Worm (Caenorhabditis elegans) whole organism, late embryonic: Measurements from ENCODE around the gene R11H6.4.

Source experiments
- C38D4.7 ChIP-seq: fragments of 200-800 bp; sonication (Bioruptor generic); optimal IDR thresholded peaks from 2 replicates; lab custom pipeline; 2018; ENCODE audit warnings: mild to moderate bottlenecking, missing genetic modification characterization, moderate library complexity, missing compliant biosample characterization
- F13H6.1 ChIP-seq: sonication (generic microtip); optimal IDR thresholded peaks from 2 replicates; lab custom pipeline; 2016; ENCODE audit warnings: missing genetic modification characterization, missing compliant biosample characterization
- K02D7.2 ChIP-seq: sonication (generic microtip); optimal IDR thresholded peaks from 2 replicates; lab custom pipeline; 2017; ENCODE audit warnings: mild to moderate bottlenecking, missing genetic modification characterization, missing compliant biosample characterization
- K09A11.1 ChIP-seq: sonication (generic microtip); optimal IDR thresholded peaks from 2 replicates; lab custom pipeline; 2017; ENCODE audit warnings: antibody characterized with exemption, mild to moderate bottlenecking, missing genetic modification characterization, missing compliant biosample characterization; ENCODE audit not compliant: insufficient read depth
- ama-1 ChIP-seq: fragments of 150-350 bp; optimal IDR thresholded peaks from 2 replicates; lab custom pipeline; 2014
- ceh-18 ChIP-seq: sonication (generic microtip); optimal IDR thresholded peaks from 2 replicates; lab custom pipeline; 2016; ENCODE audit warnings: missing genetic modification characterization, missing compliant biosample characterization
- ceh-19 ChIP-seq: fragments of 200-800 bp; sonication (Bioruptor generic); optimal IDR thresholded peaks from 2 replicates; lab custom pipeline; 2018; ENCODE audit warnings: mild to moderate bottlenecking, missing genetic modification characterization, missing compliant biosample characterization
- ceh-2 ChIP-seq: sonication (generic microtip); optimal IDR thresholded peaks from 2 replicates; lab custom pipeline; 2016; ENCODE audit warnings: missing genotype, missing genetic modification characterization, missing compliant biosample characterization
- ceh-22 ChIP-seq: sonication (generic microtip); optimal IDR thresholded peaks from 2 replicates; lab custom pipeline; 2017; ENCODE audit warnings: missing biosample characterization, missing genetic modification characterization
- ceh-24 ChIP-seq: sonication (generic microtip); optimal IDR thresholded peaks from 2 replicates; lab custom pipeline; 2016; ENCODE audit warnings: mild to moderate bottlenecking, missing genetic modification characterization, missing compliant biosample characterization
- ceh-6 ChIP-seq: fragments of 200-800 bp; sonication (Bioruptor generic); optimal IDR thresholded peaks from 2 replicates; lab custom pipeline; 2018; ENCODE audit warnings: mild to moderate bottlenecking, missing genetic modification characterization, missing compliant biosample characterization
- ceh-9 ChIP-seq: sonication (generic microtip); optimal IDR thresholded peaks from 2 replicates; lab custom pipeline; 2016; ENCODE audit warnings: mild to moderate bottlenecking, missing genetic modification characterization, inconsistent platforms, missing compliant biosample characterization
- che-1 ChIP-seq: sonication (generic microtip); optimal IDR thresholded peaks from 2 replicates; lab custom pipeline; 2016; ENCODE audit warnings: mild to moderate bottlenecking, missing genetic modification characterization, missing compliant biosample characterization
- dve-1 ChIP-seq: sonication (generic microtip); optimal IDR thresholded peaks from 2 replicates; lab custom pipeline; 2017; ENCODE audit warnings: antibody characterized with exemption, mild to moderate bottlenecking, missing genetic modification characterization, missing compliant biosample characterization
- elt-2 ChIP-seq: sonication (generic microtip); optimal IDR thresholded peaks from 2 replicates; lab custom pipeline; 2016; ENCODE audit warnings: missing genetic modification reagents, missing genetic modification characterization, missing compliant biosample characterization
- elt-4 ChIP-seq: sonication (generic microtip); optimal IDR thresholded peaks from 2 replicates; lab custom pipeline; 2016; ENCODE audit warnings: missing genetic modification characterization, missing compliant biosample characterization
- eyg-1 ChIP-seq: sonication (generic microtip); optimal IDR thresholded peaks from 2 replicates; lab custom pipeline; 2016; ENCODE audit warnings: missing genotype, missing genetic modification characterization, missing compliant biosample characterization
- fkh-10 ChIP-seq: fragments of 150-350 bp; optimal IDR thresholded peaks from 2 replicates; lab custom pipeline; 2014; ENCODE audit warnings: missing biosample characterization, missing genetic modification reagents, missing genetic modification characterization
- fkh-6 ChIP-seq: sonication (generic microtip); optimal IDR thresholded peaks from 2 replicates; lab custom pipeline; 2016; ENCODE audit warnings: missing genetic modification characterization, missing compliant biosample characterization
- hlh-6 ChIP-seq: sonication (generic microtip); optimal IDR thresholded peaks from 2 replicates; lab custom pipeline; 2016; ENCODE audit warnings: missing genotype, missing genetic modification characterization, missing compliant biosample characterization
- lim-6 ChIP-seq: sonication (generic microtip); optimal IDR thresholded peaks from 2 replicates; lab custom pipeline; 2016; ENCODE audit warnings: missing genetic modification characterization, missing compliant biosample characterization
- mec-3 ChIP-seq: sonication (generic microtip); optimal IDR thresholded peaks from 2 replicates; lab custom pipeline; 2016; ENCODE audit warnings: borderline replicate concordance, missing genetic modification characterization, missing compliant biosample characterization
- nfya-1 ChIP-seq: sonication (generic microtip); optimal IDR thresholded peaks from 2 replicates; lab custom pipeline; 2017; ENCODE audit warnings: missing genetic modification characterization, mild to moderate bottlenecking, missing compliant biosample characterization, antibody characterized with exemption, moderate library complexity
- nhr-11 ChIP-seq: fragments of 150-350 bp; optimal IDR thresholded peaks from 2 replicates; lab custom pipeline; 2014; ENCODE audit warnings: missing biosample characterization, missing genetic modification characterization
- npax-4 ChIP-seq: sonication (generic microtip); optimal IDR thresholded peaks from 2 replicates; lab custom pipeline; 2016; ENCODE audit warnings: missing genetic modification characterization, missing compliant biosample characterization
- odd-2 ChIP-seq: sonication (generic microtip); optimal IDR thresholded peaks from 2 replicates; lab custom pipeline; 2017; ENCODE audit warnings: antibody characterized with exemption, mild to moderate bottlenecking, missing genetic modification characterization, missing compliant biosample characterization
- pag-3 ChIP-seq: sonication (generic microtip); optimal IDR thresholded peaks from 2 replicates; lab custom pipeline; 2016; ENCODE audit warnings: missing compliant biosample characterization, missing genetic modification characterization, borderline replicate concordance
- pha-4 ChIP-seq: fragments of 150-350 bp; optimal IDR thresholded peaks from 2 replicates; lab custom pipeline; 2018; ENCODE audit warnings: missing biosample characterization, missing genetic modification reagents, missing genetic modification characterization
- pros-1 ChIP-seq: fragments of 150-350 bp; optimal IDR thresholded peaks from 2 replicates; lab custom pipeline; 2014; ENCODE audit warnings: missing biosample characterization, missing genetic modification reagents, missing genetic modification characterization
- rnt-1 ChIP-seq: sonication (generic microtip); optimal IDR thresholded peaks from 2 replicates; lab custom pipeline; 2016; ENCODE audit warnings: missing genetic modification characterization, missing compliant biosample characterization
- sdc-2 ChIP-seq: sonication (generic microtip); optimal IDR thresholded peaks from 2 replicates; lab custom pipeline; 2016; ENCODE audit warnings: missing genotype, missing genetic modification characterization, missing compliant biosample characterization
- sox-2 ChIP-seq: fragments of 200-800 bp; sonication (Bioruptor generic); IDR thresholded peaks from 2 replicates; pipeline ENCODE4 v1.3.6; 2022; ENCODE audit warnings: missing genetic modification reagents, missing genetic modification characterization, missing compliant biosample characterization
- sox-4 ChIP-seq: sonication (generic microtip); optimal IDR thresholded peaks from 2 replicates; lab custom pipeline; 2017; ENCODE audit warnings: mild to moderate bottlenecking, missing genetic modification characterization, inconsistent platforms, missing compliant biosample characterization
- syd-9 ChIP-seq: sonication (generic microtip); optimal IDR thresholded peaks from 2 replicates; lab custom pipeline; 2016; ENCODE audit warnings: mild to moderate bottlenecking, missing genetic modification characterization, moderate library complexity, missing compliant biosample characterization
- tbx-2 ChIP-seq: sonication (generic microtip); optimal IDR thresholded peaks from 2 replicates; lab custom pipeline; 2016; ENCODE audit warnings: missing genetic modification characterization, missing compliant biosample characterization
- tbx-7 ChIP-seq: sonication (generic microtip); optimal IDR thresholded peaks from 2 replicates; lab custom pipeline; 2016; ENCODE audit warnings: missing genotype, missing genetic modification characterization, missing compliant biosample characterization
- ttx-3 ChIP-seq: sonication (generic microtip); optimal IDR thresholded peaks from 2 replicates; lab custom pipeline; 2016; ENCODE audit warnings: missing genetic modification reagents, missing genetic modification characterization, missing compliant biosample characterization
- unc-3 ChIP-seq, 2 experiments: fragments of 200-800 bp in 1 of 2; sonication (Bioruptor generic) in 1 of 2; sonication (generic microtip) in 1 of 2; conservative IDR thresholded peaks in 1 of 2; optimal IDR thresholded peaks in 1 of 2; 2 replicates each; pipeline versions ENCODE4 v1.3.6 to Lab custom; 2016 to 2022; ENCODE audit warnings: missing compliant biosample characterization in 2 of 2, missing genetic modification characterization in 2 of 2, missing genetic modification reagents in 1 of 2
- unc-55 ChIP-seq: sonication (generic microtip); optimal IDR thresholded peaks from 2 replicates; lab custom pipeline; 2017; ENCODE audit warnings: missing biosample characterization, missing genetic modification reagents, missing genetic modification characterization
- ztf-16 ChIP-seq: sonication (generic microtip); optimal IDR thresholded peaks from 2 replicates; lab custom pipeline; 2017; ENCODE audit warnings: missing genetic modification characterization, missing compliant biosample characterization

Gene R11H6.4

DNA sequence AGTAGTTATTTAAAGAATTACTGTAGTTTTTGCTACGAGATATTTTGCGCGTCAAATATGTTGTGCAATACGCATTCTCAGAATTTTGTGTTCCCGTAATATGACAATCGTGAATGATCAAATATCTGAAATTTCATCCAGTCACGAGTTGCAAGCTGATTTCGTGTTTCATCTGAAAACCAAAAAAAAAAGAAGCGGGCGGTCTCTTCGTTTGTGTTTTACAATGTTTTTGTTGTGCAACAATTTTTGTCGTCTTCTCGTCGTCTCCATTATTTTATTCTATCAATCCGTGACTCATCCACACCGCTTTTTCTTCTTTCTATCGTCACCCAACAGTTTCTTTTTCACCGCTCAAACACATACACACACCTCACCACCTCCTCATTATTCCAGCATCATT, at the start of gene R11H6.4:
Gene R11H6.4, plus strand, starts transcription at position 301 of the 400 bp plus-strand sequence.
- TF ChIP-seq mec-3 (tag; lab: Kevin White, UChicago) (no peak), K02D7.2 (no peak), ttx-3 (tag; lab: Kevin White, UChicago) (no peak), ceh-9 (tag; lab: Kevin White, UChicago) (no peak), ceh-18 (tag; lab: Kevin White, UChicago) (no peak), ceh-24 (tag; lab: Kevin White, UChicago) (no peak), C38D4.7 (GFP tag; lab: Kevin White, UChicago) (no peak), elt-4 (tag; lab: Kevin White, UChicago) (no peak), npax-4 (tag; lab: Kevin White, UChicago) (no peak), fkh-6 (no peak), sox-4 (tag; lab: Kevin White, UChicago) (no peak), ceh-6 (GFP tag; lab: Kevin White, UChicago) (no peak), unc-3 (GFP tag; conservative IDR thresholded peaks at IDR 0.05; lab: Robert Waterston, UW) (no peak), unc-3 (tag; optimal IDR thresholded peaks at IDR 0.05; lab: Kevin White, UChicago) (no peak), ceh-19 (GFP tag; lab: Kevin White, UChicago) (no peak), K09A11.1 (tag; lab: Kevin White, UChicago) (no peak), rnt-1 (tag; lab: Kevin White, UChicago) (no peak)

DNA sequence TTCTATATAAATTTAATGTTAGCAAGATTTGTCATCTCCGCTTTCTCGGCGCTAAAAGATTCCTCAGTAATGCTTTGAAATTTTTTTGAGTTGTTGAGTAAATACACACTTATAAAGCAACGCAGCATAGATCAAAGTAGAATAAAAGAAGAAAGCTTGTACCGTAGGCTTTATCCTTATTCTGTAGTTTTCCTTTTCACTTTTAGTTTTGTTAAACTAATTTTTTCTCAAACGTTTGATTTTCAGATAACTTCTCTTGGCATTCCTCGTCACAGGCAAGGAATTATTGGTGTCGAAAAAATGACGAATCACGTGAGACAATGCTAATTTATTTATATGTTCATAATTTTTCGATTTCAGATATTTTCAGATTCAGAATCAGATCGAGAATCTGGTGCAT, 47.2 kb upstream of the R11H6.4 start, which contains the start of gene C53A5.11:
Gene C53A5.11, plus strand, starts transcription at position 301 of the 400 bp plus-strand sequence.
- TF ChIP-seq ztf-16 = no peak
- no peak for TF ChIP-seq ceh-2 (tag; lab: Kevin White, UChicago)
- no peak for TF ChIP-seq eyg-1
- no peak for TF ChIP-seq fkh-10 (GFP tag; lab: Kevin White, UChicago)
- TF ChIP-seq elt-2 (tag; lab: Kevin White, UChicago) = no peak
- no peak for TF ChIP-seq che-1 (tag; lab: Kevin White, UChicago)
- TF ChIP-seq lim-6 (tag; lab: Kevin White, UChicago) = no peak
- TF ChIP-seq ceh-9 (tag; lab: Kevin White, UChicago) = no peak
- TF ChIP-seq sdc-2 = no peak
- TF ChIP-seq ceh-22 (tag; lab: Kevin White, UChicago) = no peak
- TF ChIP-seq ama-1 (lab: Kevin White, UChicago) = no peak
- no peak for TF ChIP-seq rnt-1 (tag; lab: Kevin White, UChicago)
- no peak for TF ChIP-seq nfya-1
- TF ChIP-seq, all 69 proteins: peak for 0

DNA sequence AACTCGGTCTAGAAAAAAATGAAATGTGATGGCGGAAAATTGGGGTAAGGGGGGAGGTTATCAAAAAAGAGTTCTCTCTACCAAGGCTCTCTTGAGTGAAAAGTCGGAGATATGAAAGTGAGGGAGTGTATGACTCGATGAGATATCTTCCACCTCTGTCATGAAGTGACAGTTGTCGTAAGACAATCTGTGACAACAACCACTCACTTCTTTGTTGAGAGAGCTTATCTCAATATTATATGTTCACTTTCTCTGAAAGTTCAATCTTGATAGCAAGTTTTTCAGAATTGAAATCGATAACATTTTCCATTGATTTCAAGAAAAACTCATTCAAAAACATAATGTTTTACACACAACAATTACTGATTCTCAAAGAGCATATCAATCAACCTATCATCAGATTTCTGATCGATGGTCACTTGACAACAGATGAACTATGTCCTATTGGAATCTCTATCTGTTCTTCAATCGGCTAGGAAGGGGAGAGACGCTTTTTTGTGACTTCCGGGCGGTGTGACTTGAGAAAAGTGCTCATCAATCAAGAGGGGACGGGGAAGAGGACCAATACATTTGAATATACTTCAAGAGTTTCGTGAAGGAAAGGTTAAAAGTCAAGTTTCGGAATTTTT, 32.9 kb upstream of the R11H6.4 start:
- TF ChIP-seq dve-1 (tag; lab: Kevin White, UChicago) (no peak), unc-55 (GFP tag; lab: Kevin White, UChicago) (peak; percentile 42)

DNA sequence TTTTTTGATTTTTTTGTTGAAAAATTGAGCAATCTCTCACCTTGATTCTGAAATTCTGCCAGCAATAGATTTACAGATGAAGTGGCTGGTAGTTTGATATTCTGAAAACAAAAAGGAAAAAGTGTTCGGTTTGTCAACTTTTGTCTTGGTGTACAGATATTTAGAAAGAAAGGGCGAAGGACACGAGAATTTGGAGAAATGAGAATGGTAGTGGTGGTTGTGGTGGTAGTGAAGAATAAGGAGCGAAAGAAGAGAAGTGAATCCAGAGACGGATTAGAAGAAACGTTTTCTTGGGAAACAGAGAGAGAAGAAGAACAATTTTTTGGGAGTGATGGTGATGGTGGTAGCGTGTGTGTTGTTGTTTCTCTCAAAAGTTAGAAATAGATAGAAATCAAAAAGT, 30.1 kb upstream of the R11H6.4 start, which contains the start of gene gar-3:
Gene gar-3, minus strand, starts transcription at position 101 of the 400 bp plus-strand sequence.
- no peak for TF ChIP-seq tbx-2 (tag; lab: Kevin White, UChicago)

DNA sequence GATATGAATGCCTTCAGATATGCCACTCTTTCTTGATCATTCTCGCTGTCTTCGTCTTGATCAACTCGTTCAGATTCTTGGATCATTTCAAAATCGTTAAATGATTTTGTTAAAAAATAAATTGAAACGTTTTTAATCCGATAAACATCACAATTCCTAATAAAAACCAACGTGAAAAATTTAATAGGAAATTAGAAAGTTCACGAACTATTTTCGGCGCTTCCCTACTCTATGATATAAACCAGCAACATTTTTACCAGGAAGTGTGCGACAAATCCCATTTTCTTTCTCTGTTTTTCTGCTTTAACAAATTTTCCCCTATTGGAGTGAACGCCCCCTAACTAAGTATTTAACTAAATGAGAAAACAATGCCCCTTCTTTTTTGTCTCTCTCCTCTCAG, 24.4 kb upstream of the R11H6.4 start, which contains the start of gene Y40H4A.2:
Gene Y40H4A.2, minus strand, starts transcription at position 101 of the 400 bp plus-strand sequence.
- no peak for TF ChIP-seq nhr-11
- TF ChIP-seq tbx-7 (tag; lab: Kevin White, UChicago) = no peak
- no peak for TF ChIP-seq syd-9 (tag; lab: Kevin White, UChicago)
- no peak for TF ChIP-seq pros-1 (tag; lab: Kevin White, UChicago)
- no peak for TF ChIP-seq pha-4
- TF ChIP-seq pag-3 (tag; lab: Kevin White, UChicago) = no peak
- no peak for TF ChIP-seq eyg-1
- no peak for TF ChIP-seq sox-2 (GFP tag; lab: Robert Waterston, UW)
- no peak for TF ChIP-seq F13H6.1 (tag; lab: Kevin White, UChicago)
- TF ChIP-seq odd-2 (tag; lab: Kevin White, UChicago) = no peak
- TF ChIP-seq hlh-6 = no peak
- no peak for TF ChIP-seq sdc-2
